Worm (Caenorhabditis elegans): ENCODE data around the gene tbc-2.

tbc-2 gene

DNA sequence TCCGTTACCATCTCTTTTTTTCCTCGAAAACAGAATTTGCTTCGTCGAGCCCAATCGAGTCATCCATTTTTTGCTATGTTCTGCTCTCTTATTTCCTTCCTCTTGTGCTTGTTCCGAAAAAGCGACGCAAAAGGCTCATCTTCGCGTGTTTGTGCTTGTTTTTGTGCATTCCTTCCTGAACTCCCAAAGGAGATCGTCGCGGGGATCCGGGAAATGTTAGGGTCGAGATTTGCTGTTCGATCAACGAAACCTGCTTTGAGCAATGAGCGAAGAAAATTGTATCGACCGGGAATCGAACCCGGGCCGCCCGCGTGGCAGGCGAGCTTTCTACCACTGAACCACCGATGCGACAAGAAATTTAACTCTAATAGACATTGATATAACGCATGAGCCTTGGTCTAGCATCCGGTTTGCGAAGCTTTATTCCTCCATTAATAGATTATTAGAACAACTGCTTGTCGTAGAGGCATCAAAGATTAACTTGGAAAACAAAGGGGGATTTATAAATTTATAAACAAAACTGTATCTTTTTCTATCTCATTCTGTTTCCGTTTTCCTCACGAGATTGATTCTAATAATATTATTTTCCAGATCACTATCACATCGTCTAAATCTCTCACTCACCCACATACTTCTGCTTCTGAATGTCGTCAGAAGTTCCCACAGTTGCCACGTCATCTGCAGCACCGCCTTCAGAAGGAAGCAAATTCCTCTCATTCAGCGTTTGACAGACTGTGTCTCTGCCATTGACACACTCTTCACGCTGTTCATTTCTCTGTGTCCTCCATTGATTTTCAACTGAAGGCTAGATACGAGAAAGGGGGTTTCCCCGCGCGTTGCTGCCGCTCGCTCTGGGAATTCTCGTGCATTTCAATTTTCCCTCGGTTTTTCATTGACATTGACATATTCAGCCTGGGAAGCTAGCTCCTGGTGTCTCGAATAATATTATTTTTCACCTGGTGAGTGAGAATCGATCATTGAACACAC, 45.0 kb downstream of the tbc-2 start, which contains the start of gene K05F1.6:
TSS of gene K05F1.6 (plus strand) at position 586 of the 987 bp plus-strand sequence.
- TF ChIP-seq nhr-10 (tag; optimal IDR thresholded peaks at IDR 0.05) (no peak), elt-1 (tag; optimal IDR thresholded peaks at IDR 0.05) (no peak), ceh-82 (tag; optimal IDR thresholded peaks at IDR 0.05) (no peak), lin-13 (GFP tag; optimal IDR thresholded peaks at IDR 0.05) (peak; percentile 70), crh-2 (tag; optimal IDR thresholded peaks at IDR 0.05) (peak; percentile 63), nhr-23 (tag; optimal IDR thresholded peaks at IDR 0.05) (no peak), nhr-129 (tag; optimal IDR thresholded peaks at IDR 0.05) (peak; percentile 59), elt-3 (tag; optimal IDR thresholded peaks at IDR 0.05) (no peak), C34F6.9 (tag; optimal IDR thresholded peaks at IDR 0.05) (peak; percentile 21), ZK546.5 (tag; optimal IDR thresholded peaks at IDR 0.05) (no peak), nhr-21 (tag; optimal IDR thresholded peaks at IDR 0.05) (peak; percentile 65), ama-1 (optimal IDR thresholded peaks at IDR 0.05) (no peak), sma-9 (GFP tag; optimal IDR thresholded peaks at IDR 0.05) (peak; percentile 62), sma-9 (tag; optimal IDR thresholded peaks at IDR 0.05) (no peak), sma-3 (GFP tag; optimal IDR thresholded peaks at IDR 0.05) (peak; percentile 63), lin-11 (tag; optimal IDR thresholded peaks at IDR 0.05) (peak; percentile 48), gmeb-1 (tag; optimal IDR thresholded peaks at IDR 0.05) (no peak), peb-1 (tag; optimal IDR thresholded peaks at IDR 0.05) (no peak), lsy-2 (tag; optimal IDR thresholded peaks at IDR 0.05) (peak; percentile 28 to 50), F13H6.1 (tag; optimal IDR thresholded peaks at IDR 0.05) (peak; percentile 68), fos-1 (tag; optimal IDR thresholded peaks at IDR 0.05) (peak; percentile 29), dmd-4 (tag; optimal IDR thresholded peaks at IDR 0.05) (no peak), unc-55 (GFP tag; optimal IDR thresholded peaks at IDR 0.05) (peak; percentile 10), sem-4 (tag; optimal IDR thresholded peaks at IDR 0.05) (peak; percentile 26), Y55F3AM.14 (GFP tag; optimal IDR thresholded peaks at IDR 0.05) (peak; percentile 70), mbf-1 (tag; optimal IDR thresholded peaks at IDR 0.05) (no peak), blmp-1 (tag; optimal IDR thresholded peaks at IDR 0.05; ENCODE audit: insufficient read depth) (no peak)

DNA sequence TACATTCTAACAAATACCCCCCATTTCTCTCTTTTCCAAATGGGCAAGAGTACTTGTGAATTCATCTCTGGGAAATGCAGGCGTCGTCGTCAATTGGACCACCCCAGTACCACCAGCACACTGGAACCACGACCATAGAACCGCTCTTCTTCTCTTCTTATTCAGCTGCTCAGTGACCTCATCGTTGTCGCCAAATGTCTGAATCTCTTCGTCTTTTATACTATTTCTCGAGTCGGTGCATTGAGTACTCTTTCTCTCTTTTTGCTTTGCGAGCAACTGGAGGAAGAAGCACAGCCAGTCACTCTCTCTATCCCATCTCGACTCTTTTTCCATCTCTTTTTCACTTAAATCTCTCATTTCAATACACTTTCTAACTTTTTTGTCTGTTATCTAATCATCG, 47.4 kb downstream of the tbc-2 start:
- TF ChIP-seq crh-2 (tag; optimal IDR thresholded peaks at IDR 0.05) (no peak), nhr-25 (tag; optimal IDR thresholded peaks at IDR 0.05) (no peak), F13H6.1 (tag; optimal IDR thresholded peaks at IDR 0.05) (peak; percentile 48), mdl-1 (tag; optimal IDR thresholded peaks at IDR 0.05) (no peak), C34F6.9 (tag; optimal IDR thresholded peaks at IDR 0.05) (peak; percentile 57), nhr-6 (tag; optimal IDR thresholded peaks at IDR 0.05) (no peak), ama-1 (optimal IDR thresholded peaks at IDR 0.05) (no peak), unc-39 (tag; optimal IDR thresholded peaks at IDR 0.05) (no peak), ztf-4 (tag; optimal IDR thresholded peaks at IDR 0.05) (no peak), sma-9 (GFP tag; optimal IDR thresholded peaks at IDR 0.05) (peak; percentile 31), sma-9 (tag; optimal IDR thresholded peaks at IDR 0.05) (no peak), unc-55 (GFP tag; optimal IDR thresholded peaks at IDR 0.05) (peak; percentile 60), Y55F3AM.14 (GFP tag; optimal IDR thresholded peaks at IDR 0.05) (no peak), nhr-11 (tag; optimal IDR thresholded peaks at IDR 0.05) (no peak), mbf-1 (tag; optimal IDR thresholded peaks at IDR 0.05) (no peak), ceh-82 (tag; optimal IDR thresholded peaks at IDR 0.05) (no peak), aly-2 (tag; optimal IDR thresholded peaks at IDR 0.05) (no peak), skn-1 (tag; optimal IDR thresholded peaks at IDR 0.05) (no peak), blmp-1 (tag; optimal IDR thresholded peaks at IDR 0.05; ENCODE audit: insufficient read depth) (no peak), alr-1 (tag; optimal IDR thresholded peaks at IDR 0.05) (no peak), fos-1 (tag; optimal IDR thresholded peaks at IDR 0.05) (peak; percentile 1), R02D3.7 (tag; optimal IDR thresholded peaks at IDR 0.05) (no peak), lsy-2 (tag; optimal IDR thresholded peaks at IDR 0.05) (peak in 1 of 2 experiments; percentile 50), ZK546.5 (tag; optimal IDR thresholded peaks at IDR 0.05) (no peak), ceh-16 (tag; optimal IDR thresholded peaks at IDR 0.05) (no peak), lin-11 (tag; optimal IDR thresholded peaks at IDR 0.05) (no peak), nhr-10 (tag; optimal IDR thresholded peaks at IDR 0.05) (no peak), elt-3 (tag; optimal IDR thresholded peaks at IDR 0.05) (no peak), nhr-12 (tag; optimal IDR thresholded peaks at IDR 0.05) (no peak), elt-1 (tag; optimal IDR thresholded peaks at IDR 0.05) (no peak), sem-4 (tag; optimal IDR thresholded peaks at IDR 0.05) (no peak), unc-62 (GFP tag; optimal IDR thresholded peaks at IDR 0.05) (no peak), egl-27 (tag; optimal IDR thresholded peaks at IDR 0.05) (no peak), nhr-129 (tag; optimal IDR thresholded peaks at IDR 0.05) (peak; percentile 56), ztf-1 (GFP tag; conservative IDR thresholded peaks at IDR 0.05) (no peak), gmeb-1 (tag; optimal IDR thresholded peaks at IDR 0.05) (no peak), zag-1 (tag; optimal IDR thresholded peaks at IDR 0.05) (peak; percentile 74), peb-1 (tag; optimal IDR thresholded peaks at IDR 0.05) (no peak), dmd-4 (tag; optimal IDR thresholded peaks at IDR 0.05) (no peak), nhr-77 (tag; optimal IDR thresholded peaks at IDR 0.05) (no peak), nhr-23 (tag; optimal IDR thresholded peaks at IDR 0.05) (no peak), lin-13 (GFP tag; optimal IDR thresholded peaks at IDR 0.05) (no peak)
